Worm (Caenorhabditis elegans) whole organism, L3 larva: ENCODE results near the gene T13C5.6.
A peak's percentile ranks its signal among the peaks of the same experiment; 100 is the strongest.

Experiments
- R02D3.7 ChIP-seq: fragments of 150-350 bp; optimal IDR thresholded peaks from 2 replicates; lab custom pipeline; 2014; ENCODE audit warnings: missing biosample characterization, missing genetic modification characterization
- ZK546.5 ChIP-seq: sonication (generic microtip); optimal IDR thresholded peaks from 2 replicates; lab custom pipeline; 2017; ENCODE audit warnings: missing biosample characterization, missing genetic modification characterization
- aly-2 ChIP-seq: fragments of 150-350 bp; optimal IDR thresholded peaks from 2 replicates; lab custom pipeline; 2014; ENCODE audit warnings: missing biosample characterization, missing genetic modification characterization
- ama-1 ChIP-seq: fragments of 150-350 bp; optimal IDR thresholded peaks from 2 replicates; lab custom pipeline; 2018
- ceh-16 ChIP-seq: sonication (generic microtip); optimal IDR thresholded peaks from 2 replicates; lab custom pipeline; 2017; ENCODE audit warnings: missing biosample characterization, missing genetic modification characterization
- ceh-28 ChIP-seq: fragments of 150-350 bp; optimal IDR thresholded peaks from 2 replicates; lab custom pipeline; 2014; ENCODE audit warnings: missing biosample characterization, missing genetic modification reagents, missing genetic modification characterization
- ceh-82 ChIP-seq: fragments of 150-350 bp; optimal IDR thresholded peaks from 2 replicates; lab custom pipeline; 2014; ENCODE audit warnings: missing biosample characterization, missing genetic modification characterization
- ceh-9 ChIP-seq: sonication (generic microtip); optimal IDR thresholded peaks from 2 replicates; lab custom pipeline; 2018; ENCODE audit warnings: missing biosample characterization, missing genetic modification characterization
- daf-12 ChIP-seq: fragments of 150-350 bp; optimal IDR thresholded peaks from 2 replicates; lab custom pipeline; 2014; ENCODE audit warnings: missing biosample characterization, missing genetic modification reagents, missing genetic modification characterization
- egl-27 ChIP-seq: sonication (generic microtip); optimal IDR thresholded peaks from 4 replicates; lab custom pipeline; 2017; ENCODE audit warnings: missing biosample characterization, missing genetic modification reagents, missing genetic modification characterization
- egl-5 ChIP-seq: fragments of 150-350 bp; optimal IDR thresholded peaks from 2 replicates; lab custom pipeline; 2017; ENCODE audit warnings: missing biosample characterization, missing genetic modification reagents, missing genetic modification characterization, inconsistent platforms
- elt-1 ChIP-seq: fragments of 150-350 bp; optimal IDR thresholded peaks from 2 replicates; lab custom pipeline; 2014; ENCODE audit warnings: missing biosample characterization, missing genetic modification characterization
- elt-2 ChIP-seq: sonication (generic microtip); optimal IDR thresholded peaks from 2 replicates; lab custom pipeline; 2016; ENCODE audit warnings: missing genetic modification reagents, mild to moderate bottlenecking, missing genetic modification characterization, missing compliant biosample characterization
- elt-3 ChIP-seq, 3 experiments: fragments of 150-350 bp in 1 of 3; sonication (generic microtip) in 2 of 3; optimal IDR thresholded peaks; 2 replicates in 2 of 3; 4 replicates in 1 of 3; lab custom pipeline; 2014 to 2017; ENCODE audit warnings: missing biosample characterization in 3 of 3, missing genetic modification characterization in 3 of 3
- eor-1 ChIP-seq, 2 experiments: fragments of 150-350 bp; optimal IDR thresholded peaks; 2 replicates each; lab custom pipeline; 2014 to 2018; ENCODE audit warnings: missing biosample characterization in 2 of 2, missing genetic modification characterization in 2 of 2
- fkh-10 ChIP-seq: sonication (generic microtip); optimal IDR thresholded peaks from 2 replicates; lab custom pipeline; 2017; ENCODE audit warnings: missing biosample characterization, missing genetic modification reagents, missing genetic modification characterization
- fkh-2 ChIP-seq: fragments of 150-350 bp; optimal IDR thresholded peaks from 2 replicates; lab custom pipeline; 2014; ENCODE audit warnings: missing biosample characterization, missing genetic modification reagents, missing genetic modification characterization
- fos-1 ChIP-seq: fragments of 150-350 bp; optimal IDR thresholded peaks from 2 replicates; lab custom pipeline; 2014; ENCODE audit warnings: missing biosample characterization, missing genetic modification characterization
- hmg-11 ChIP-seq: sonication (generic microtip); optimal IDR thresholded peaks from 2 replicates; lab custom pipeline; 2016; ENCODE audit warnings: missing genetic modification characterization, missing compliant biosample characterization
- jun-1 ChIP-seq: fragments of 150-350 bp; optimal IDR thresholded peaks from 2 replicates; lab custom pipeline; 2014; ENCODE audit warnings: missing biosample characterization, missing genetic modification reagents, missing genetic modification characterization
- lin-15B ChIP-seq: fragments of 150-350 bp; optimal IDR thresholded peaks from 2 replicates; lab custom pipeline; 2014; ENCODE audit warnings: missing biosample characterization, missing genetic modification characterization
- lin-39 ChIP-seq: fragments of 150-350 bp; optimal IDR thresholded peaks from 2 replicates; lab custom pipeline; 2018; ENCODE audit warnings: missing biosample characterization, missing genetic modification reagents, missing genetic modification characterization
- lsy-12 ChIP-seq: sonication (generic microtip); optimal IDR thresholded peaks from 2 replicates; lab custom pipeline; 2016; ENCODE audit warnings: mild to moderate bottlenecking, missing genetic modification characterization, missing compliant biosample characterization
- mdl-1 ChIP-seq: fragments of 150-350 bp; optimal IDR thresholded peaks from 2 replicates; lab custom pipeline; 2014; ENCODE audit warnings: missing biosample characterization, missing genetic modification characterization
- mml-1 ChIP-seq: fragments of 150-350 bp; sonication (generic microtip); optimal IDR thresholded peaks from 3 replicates; lab custom pipeline; 2014; ENCODE audit warnings: missing biosample characterization, missing genetic modification characterization
- nfya-1 ChIP-seq: sonication (generic microtip); optimal IDR thresholded peaks from 2 replicates; lab custom pipeline; 2017; ENCODE audit warnings: missing genetic modification characterization, mild to moderate bottlenecking, missing compliant biosample characterization, antibody characterized with exemption, moderate library complexity; ENCODE audit not compliant: insufficient read depth
- nhr-11 ChIP-seq: fragments of 150-350 bp; optimal IDR thresholded peaks from 2 replicates; lab custom pipeline; 2014; ENCODE audit warnings: missing biosample characterization, missing genetic modification characterization
- nhr-12 ChIP-seq: fragments of 150-350 bp; optimal IDR thresholded peaks from 2 replicates; lab custom pipeline; 2014; ENCODE audit warnings: missing biosample characterization, missing genetic modification characterization
- nhr-23 ChIP-seq: fragments of 150-350 bp; optimal IDR thresholded peaks from 2 replicates; lab custom pipeline; 2014; ENCODE audit warnings: missing biosample characterization, missing genetic modification reagents, missing genetic modification characterization
- nhr-237 ChIP-seq: fragments of 150-350 bp; optimal IDR thresholded peaks from 2 replicates; lab custom pipeline; 2014; ENCODE audit warnings: missing biosample characterization, missing genetic modification characterization
- nhr-25 ChIP-seq: sonication (generic microtip); optimal IDR thresholded peaks from 2 replicates; lab custom pipeline; 2017; ENCODE audit warnings: missing biosample characterization, missing genetic modification characterization
- nhr-28 ChIP-seq: fragments of 150-350 bp; optimal IDR thresholded peaks from 2 replicates; lab custom pipeline; 2014; ENCODE audit warnings: missing biosample characterization, missing genetic modification characterization
- nhr-43 ChIP-seq: sonication (generic microtip); optimal IDR thresholded peaks from 2 replicates; lab custom pipeline; 2016; ENCODE audit warnings: mild to moderate bottlenecking, missing genetic modification characterization, missing compliant biosample characterization; ENCODE audit not compliant: poor library complexity, severe bottlenecking
- nhr-67 ChIP-seq: fragments of 150-350 bp; optimal IDR thresholded peaks from 2 replicates; lab custom pipeline; 2014; ENCODE audit warnings: missing biosample characterization, missing genetic modification characterization
- nhr-76 ChIP-seq: fragments of 150-350 bp; sonication (generic microtip); optimal IDR thresholded peaks from 5 replicates; lab custom pipeline; 2014; ENCODE audit warnings: missing biosample characterization, missing genetic modification characterization
- nhr-77 ChIP-seq: fragments of 150-350 bp; optimal IDR thresholded peaks from 2 replicates; lab custom pipeline; 2014; ENCODE audit warnings: missing biosample characterization, missing genetic modification characterization
- pha-4 ChIP-seq: fragments of 150-350 bp; optimal IDR thresholded peaks from 2 replicates; lab custom pipeline; 2014; ENCODE audit warnings: missing biosample characterization, missing genetic modification reagents, missing genetic modification characterization
- pqm-1 ChIP-seq: fragments of 150-350 bp; optimal IDR thresholded peaks from 2 replicates; lab custom pipeline; 2017; ENCODE audit warnings: missing biosample characterization, missing genetic modification characterization, inconsistent platforms
- sea-2 ChIP-seq: fragments of 150-350 bp; sonication (generic microtip); optimal IDR thresholded peaks from 4 replicates; lab custom pipeline; 2014; ENCODE audit warnings: missing biosample characterization, missing genetic modification reagents, missing genetic modification characterization
- skn-1 ChIP-seq: fragments of 150-350 bp; optimal IDR thresholded peaks from 2 replicates; lab custom pipeline; 2014; ENCODE audit warnings: missing biosample characterization, missing genetic modification characterization
- snpc-4 ChIP-seq: fragments of 150-350 bp; optimal IDR thresholded peaks from 2 replicates; lab custom pipeline; 2014; ENCODE audit warnings: missing biosample characterization, missing genetic modification characterization
- tbx-2 ChIP-seq: sonication (generic microtip); optimal IDR thresholded peaks from 2 replicates; lab custom pipeline; 2016; ENCODE audit warnings: mild to moderate bottlenecking, missing genetic modification characterization, missing compliant biosample characterization
- unc-39 ChIP-seq: sonication (generic microtip); optimal IDR thresholded peaks from 4 replicates; lab custom pipeline; 2017; ENCODE audit warnings: missing biosample characterization, missing genetic modification characterization
- unc-62 ChIP-seq: fragments of 150-350 bp; sonication (generic microtip); optimal IDR thresholded peaks from 4 replicates; lab custom pipeline; 2014; ENCODE audit warnings: missing biosample characterization, missing genetic modification reagents, missing genetic modification characterization
- zag-1 ChIP-seq: fragments of 150-350 bp; optimal IDR thresholded peaks from 2 replicates; lab custom pipeline; 2014; ENCODE audit warnings: missing biosample characterization, missing genetic modification characterization
- ztf-11 ChIP-seq: fragments of 150-350 bp; optimal IDR thresholded peaks from 2 replicates; lab custom pipeline; 2014; ENCODE audit warnings: missing biosample characterization, missing genetic modification characterization
- ztf-4 ChIP-seq: fragments of 150-350 bp; optimal IDR thresholded peaks from 2 replicates; lab custom pipeline; 2014; ENCODE audit warnings: missing biosample characterization, missing genetic modification characterization

T13C5.6 gene

ce11 chrX:6256969-6257368, 49.5 kb upstream of the T13C5.6 start:
- TF ChIP-seq pqm-1 (tag; lab: Kevin White, UChicago) (peak; percentile 31), ceh-28 (tag; lab: Kevin White, UChicago) (peak; percentile 2), nhr-28 (tag; lab: Kevin White, UChicago) (no peak), nfya-1 (tag; lab: Kevin White, UChicago) (no peak), egl-27 (no peak), nhr-77 (no peak), egl-5 (tag; lab: Kevin White, UChicago) (no peak), nhr-23 (tag; lab: Kevin White, UChicago) (peak; percentile 31)

ce11 chrX:6256430-6256829, 48.9 kb upstream of the T13C5.6 start:
- no peak for TF ChIP-seq nhr-76 (tag; lab: Kevin White, UChicago)
- TF ChIP-seq egl-27, result no peak
- TF ChIP-seq nhr-43 (tag; lab: Kevin White, UChicago), result no peak
- no peak for TF ChIP-seq daf-12 (tag; lab: Kevin White, UChicago)
- no peak for TF ChIP-seq elt-1
- TF ChIP-seq ceh-82, result no peak
- TF ChIP-seq nhr-11, result no peak
- no peak for TF ChIP-seq zag-1 (tag; lab: Kevin White, UChicago)
- TF ChIP-seq nfya-1 (tag; lab: Kevin White, UChicago), result peak; percentile 52
- TF ChIP-seq elt-3 (tag; optimal IDR thresholded peaks at IDR 0.05; lab: Kevin White, UChicago), result no peak
- peak; percentile 54 for TF ChIP-seq pha-4 (tag; lab: Kevin White, UChicago)
- TF ChIP-seq mml-1 (tag; lab: Kevin White, UChicago), result no peak
- no peak for TF ChIP-seq ceh-9 (tag; lab: Kevin White, UChicago)
- no peak for TF ChIP-seq lin-39
- no peak for TF ChIP-seq ztf-11 (tag; lab: Kevin White, UChicago)
- no peak for TF ChIP-seq ceh-28 (tag; lab: Kevin White, UChicago)
- no peak for TF ChIP-seq nhr-28 (tag; lab: Kevin White, UChicago)
- TF ChIP-seq ama-1 (lab: Kevin White, UChicago), result peak; percentile 51
- no peak for TF ChIP-seq tbx-2 (tag; lab: Kevin White, UChicago)
- no peak for TF ChIP-seq skn-1
- TF ChIP-seq mdl-1 (tag; lab: Kevin White, UChicago), result no peak
- no peak for TF ChIP-seq nhr-12
- no peak for TF ChIP-seq lin-15B (tag; lab: Kevin White, UChicago)
- no peak for TF ChIP-seq unc-39
- TF ChIP-seq lsy-12 (tag; lab: Kevin White, UChicago), result no peak
- no peak for TF ChIP-seq fkh-10 (GFP tag; lab: Kevin White, UChicago)
- no peak for TF ChIP-seq egl-5 (tag; lab: Kevin White, UChicago)
- peak; percentile 38 for TF ChIP-seq jun-1 (tag; lab: Kevin White, UChicago)
- no peak for TF ChIP-seq fos-1 (tag; lab: Kevin White, UChicago)
- no peak for TF ChIP-seq fkh-2 (tag; lab: Kevin White, UChicago)
- no peak for TF ChIP-seq ceh-16 (tag; lab: Kevin White, UChicago)
- TF ChIP-seq eor-1 (tag; optimal IDR thresholded peaks at IDR 0.05; lab: Kevin White, UChicago), result no peak
- TF ChIP-seq nhr-25 (tag; lab: Kevin White, UChicago), result no peak
- no peak for TF ChIP-seq snpc-4 (tag; lab: Kevin White, UChicago)
- peak; percentile 89 for TF ChIP-seq pqm-1 (tag; lab: Kevin White, UChicago)
- no peak for TF ChIP-seq ZK546.5 (tag; lab: Kevin White, UChicago)
- no peak for TF ChIP-seq nhr-23 (tag; lab: Kevin White, UChicago)
- no peak for TF ChIP-seq unc-62
- no peak for TF ChIP-seq nhr-67 (tag; lab: Kevin White, UChicago)
- TF ChIP-seq sea-2 (GFP tag; lab: Kevin White, UChicago), result no peak
- no peak for TF ChIP-seq nhr-237 (tag; lab: Kevin White, UChicago)
- no peak for TF ChIP-seq hmg-11 (tag; lab: Kevin White, UChicago)
- no peak for TF ChIP-seq ztf-4
- peak; percentile 92 for TF ChIP-seq elt-2 (tag; lab: Kevin White, UChicago)
- no peak for TF ChIP-seq R02D3.7 (tag; lab: Kevin White, UChicago)
- no peak for TF ChIP-seq aly-2 (tag; lab: Kevin White, UChicago)
